Fruit fly (Drosophila melanogaster) whole organism, embryonic: ENCODE results near the gene Gos28.

Experiments used
- ATbp ChIP-seq: fragments of 200-800 bp; sonication (Bioruptor generic); optimal IDR thresholded peaks from 2 replicates; lab custom pipeline; 2017; ENCODE audit warnings: missing biosample characterization, mild to moderate bottlenecking, missing genetic modification characterization, missing genetic modification reagents
- Aef1 ChIP-seq: fragments of 200-800 bp; sonication (Bioruptor generic); IDR thresholded peaks from 3 replicates; pipeline ENCODE4 v1.3.6; 2022; ENCODE audit warnings: missing biosample characterization, missing genetic modification characterization
- Asciz ChIP-seq: fragments of 200-800 bp; sonication (Bioruptor generic); optimal IDR thresholded peaks from 2 replicates; lab custom pipeline; 2017; ENCODE audit warnings: missing biosample characterization, mild to moderate bottlenecking, missing genetic modification characterization, missing genetic modification reagents
- Bdp1 ChIP-seq: fragments of 200-800 bp; sonication (Bioruptor generic); optimal IDR thresholded peaks from 3 replicates; lab custom pipeline; 2016; ENCODE audit warnings: missing biosample characterization, missing genetic modification characterization
- CG10209 ChIP-seq: fragments of 200-800 bp; sonication (Bioruptor generic); optimal IDR thresholded peaks from 3 replicates; lab custom pipeline; 2017; ENCODE audit warnings: missing biosample characterization, mild to moderate bottlenecking, missing genetic modification characterization, missing genetic modification reagents
- CG1024 ChIP-seq: fragments of 200-800 bp; sonication (Bioruptor generic); IDR thresholded peaks from 2 replicates; pipeline ENCODE4 v1.3.6; 2022; ENCODE audit warnings: missing biosample characterization, missing genetic modification characterization
- CG10321 ChIP-seq: fragments of 200-800 bp; sonication (Bioruptor generic); IDR thresholded peaks from 2 replicates; pipeline ENCODE4 v1.3.6; 2022; ENCODE audit warnings: missing biosample characterization, missing genetic modification characterization
- CG11247 ChIP-seq: fragments of 200-800 bp; sonication (Bioruptor generic); IDR thresholded peaks from 2 replicates; pipeline ENCODE4 v1.3.6; 2022; ENCODE audit warnings: missing biosample characterization, missing genetic modification characterization
- CG11723 ChIP-seq: fragments of 200-800 bp; sonication (Bioruptor generic); optimal IDR thresholded peaks from 2 replicates; lab custom pipeline; 2017; ENCODE audit warnings: missing biosample characterization, mild to moderate bottlenecking, missing genetic modification characterization
- CG12942 ChIP-seq: fragments of 200-800 bp; sonication (Bioruptor generic); optimal IDR thresholded peaks from 3 replicates; lab custom pipeline; 2016; ENCODE audit warnings: missing biosample characterization, missing genetic modification characterization
- CG13296 ChIP-seq: fragments of 200-800 bp; sonication (Bioruptor generic); optimal IDR thresholded peaks from 3 replicates; lab custom pipeline; 2018; ENCODE audit warnings: missing biosample characterization, mild to moderate bottlenecking, missing genetic modification characterization
- CG13775 ChIP-seq: fragments of 200-800 bp; sonication (Bioruptor generic); optimal IDR thresholded peaks from 3 replicates; lab custom pipeline; 2017; ENCODE audit warnings: missing biosample characterization, mild to moderate bottlenecking, missing genetic modification characterization
- CG13894 ChIP-seq: fragments of 200-800 bp; sonication (Bioruptor generic); optimal IDR thresholded peaks from 3 replicates; lab custom pipeline; 2018; ENCODE audit warnings: missing biosample characterization, mild to moderate bottlenecking, missing genetic modification characterization, moderate library complexity
- CG14965 ChIP-seq: fragments of 200-800 bp; sonication (Bioruptor generic); optimal IDR thresholded peaks from 2 replicates; lab custom pipeline; 2016; ENCODE audit warnings: missing biosample characterization, missing genetic modification characterization, borderline replicate concordance
- CG18599 ChIP-seq: fragments of 200-800 bp; sonication (Bioruptor generic); optimal IDR thresholded peaks from 3 replicates; lab custom pipeline; 2017; ENCODE audit warnings: missing biosample characterization, missing genetic modification characterization, mild to moderate bottlenecking, moderate library complexity, missing genetic modification reagents
- CG18619 ChIP-seq: fragments of 200-800 bp; sonication (Bioruptor generic); optimal IDR thresholded peaks from 3 replicates; lab custom pipeline; 2017; ENCODE audit warnings: missing biosample characterization, mild to moderate bottlenecking, missing genetic modification characterization
- CG31365 ChIP-seq: fragments of 200-800 bp; sonication (Bioruptor generic); optimal IDR thresholded peaks from 2 replicates; lab custom pipeline; 2018; ENCODE audit warnings: missing biosample characterization, mild to moderate bottlenecking, missing genetic modification characterization
- CG3281 ChIP-seq: fragments of 200-800 bp; sonication (Bioruptor generic); optimal IDR thresholded peaks from 3 replicates; lab custom pipeline; 2017; ENCODE audit warnings: missing biosample characterization, mild to moderate bottlenecking, missing genetic modification characterization
- CG3407 ChIP-seq: fragments of 200-800 bp; sonication (Bioruptor generic); optimal IDR thresholded peaks from 2 replicates; lab custom pipeline; 2018; ENCODE audit warnings: missing biosample characterization, mild to moderate bottlenecking, missing genetic modification characterization
- CG34376 ChIP-seq: fragments of 200-800 bp; sonication (Bioruptor generic); optimal IDR thresholded peaks from 2 replicates; lab custom pipeline; 2018; ENCODE audit warnings: missing biosample characterization, mild to moderate bottlenecking, missing genetic modification characterization
- CG4404 ChIP-seq: fragments of 200-800 bp; sonication (Bioruptor generic); IDR thresholded peaks from 2 replicates; pipeline ENCODE4 v1.3.6; 2022; ENCODE audit warnings: missing biosample characterization, missing genetic modification characterization
- CG4424 ChIP-seq: fragments of 200-800 bp; sonication (Bioruptor generic); optimal IDR thresholded peaks from 3 replicates; lab custom pipeline; 2016; ENCODE audit warnings: missing biosample characterization, missing genetic modification characterization
- CG4617 ChIP-seq: fragments of 200-800 bp; sonication (Bioruptor generic); optimal IDR thresholded peaks from 3 replicates; lab custom pipeline; 2016; ENCODE audit warnings: missing biosample characterization, missing genetic modification characterization, borderline replicate concordance
- CG7556 ChIP-seq: fragments of 200-800 bp; sonication (Bioruptor generic); optimal IDR thresholded peaks from 2 replicates; lab custom pipeline; 2017; ENCODE audit warnings: missing biosample characterization, mild to moderate bottlenecking, missing genetic modification characterization
- CG8765 ChIP-seq: fragments of 200-800 bp; sonication (Bioruptor generic); IDR thresholded peaks from 2 replicates; pipeline ENCODE4 v1.3.6; 2022; ENCODE audit warnings: missing biosample characterization, missing genetic modification characterization
- CG9932 ChIP-seq: fragments of 200-800 bp; sonication (Bioruptor generic); IDR thresholded peaks from 2 replicates; pipeline ENCODE4 v1.3.6; 2022; ENCODE audit warnings: missing biosample characterization, missing genetic modification characterization
- Dp ChIP-seq: fragments of 200-800 bp; sonication (Bioruptor generic); optimal IDR thresholded peaks from 2 replicates; lab custom pipeline; 2018; ENCODE audit warnings: missing biosample characterization, mild to moderate bottlenecking, missing genetic modification characterization, moderate library complexity
- Hsf ChIP-seq: fragments of 200-800 bp; sonication (Bioruptor generic); optimal IDR thresholded peaks from 3 replicates; lab custom pipeline; 2016; ENCODE audit warnings: missing biosample characterization, missing genetic modification characterization
- Sry-β ChIP-seq: fragments of 200-800 bp; sonication (Bioruptor generic); optimal IDR thresholded peaks from 2 replicates; lab custom pipeline; 2018; ENCODE audit warnings: missing biosample characterization, mild to moderate bottlenecking, missing genetic modification characterization, moderate library complexity
- Taf1 ChIP-seq: fragments of 200-800 bp; sonication (Bioruptor generic); IDR thresholded peaks from 2 replicates; pipeline ENCODE4 v1.3.6; 2022; ENCODE audit warnings: missing biosample characterization, missing genetic modification characterization
- Usf ChIP-seq: fragments of 200-800 bp; sonication (Bioruptor generic); optimal IDR thresholded peaks from 2 replicates; lab custom pipeline; 2017; ENCODE audit warnings: missing genotype, missing biosample characterization, missing genetic modification characterization
- ash1 ChIP-seq: fragments of 200-800 bp; sonication (Bioruptor generic); optimal IDR thresholded peaks from 2 replicates; lab custom pipeline; 2018; ENCODE audit warnings: missing biosample characterization, mild to moderate bottlenecking, missing genetic modification characterization
- ato ChIP-seq: fragments of 200-800 bp; sonication (Bioruptor generic); IDR thresholded peaks from 2 replicates; pipeline ENCODE4 v1.3.6; 2022; ENCODE audit warnings: missing biosample characterization, missing genetic modification characterization; ENCODE audit not compliant: partially characterized antibody
- bsh ChIP-seq, 2 experiments: fragments of 200-800 bp; sonication (Bioruptor generic); optimal IDR thresholded peaks; 2 replicates each; lab custom pipeline; 2017 to 2018; ENCODE audit warnings: mild to moderate bottlenecking in 2 of 2, missing biosample characterization in 2 of 2, missing genetic modification characterization in 2 of 2, moderate library complexity in 1 of 2
- croc ChIP-seq: fragments of 200-800 bp; sonication (Bioruptor generic); conservative IDR thresholded peaks from 3 replicates; pipeline ENCODE4 v1.3.6; 2022; ENCODE audit warnings: missing biosample characterization, missing genetic modification characterization
- crp ChIP-seq, 2 experiments: fragments of 200-800 bp; sonication (Bioruptor generic); optimal IDR thresholded peaks; 2 replicates in 1 of 2; 3 replicates in 1 of 2; lab custom pipeline; 2017; ENCODE audit warnings: missing biosample characterization in 2 of 2, missing genetic modification characterization in 2 of 2, mild to moderate bottlenecking in 1 of 2, moderate library complexity in 1 of 2
- cwo ChIP-seq: fragments of 200-800 bp; sonication (Bioruptor generic); optimal IDR thresholded peaks from 3 replicates; lab custom pipeline; 2017; ENCODE audit warnings: missing biosample characterization, missing genetic modification characterization, mild to moderate bottlenecking, moderate library complexity, missing genetic modification reagents
- dimm ChIP-seq: fragments of 200-800 bp; sonication (Bioruptor generic); IDR thresholded peaks from 2 replicates; pipeline ENCODE4 v1.3.6; 2022; ENCODE audit warnings: missing biosample characterization, missing genetic modification characterization
- dm ChIP-seq: fragments of 200-800 bp; sonication (Bioruptor generic); optimal IDR thresholded peaks from 3 replicates; lab custom pipeline; 2016; ENCODE audit warnings: missing biosample characterization, missing genetic modification characterization
- en ChIP-seq: fragments of 200-800 bp; sonication (Bioruptor generic); optimal IDR thresholded peaks from 2 replicates; lab custom pipeline; 2016; ENCODE audit warnings: missing biosample characterization, missing genetic modification characterization
- eve ChIP-seq, 2 experiments: fragments of >200 bp; optimal IDR thresholded peaks; 2 replicates each; lab custom pipeline; 2017; ENCODE audit warnings: missing biosample characterization in 2 of 2, missing genetic modification characterization in 2 of 2
- h ChIP-seq: fragments of >200 bp; optimal IDR thresholded peaks from 2 replicates; lab custom pipeline; 2017
- ham ChIP-seq: fragments of 200-800 bp; sonication (Bioruptor generic); IDR thresholded peaks from 2 replicates; pipeline ENCODE4 v1.3.6; 2022; ENCODE audit warnings: missing biosample characterization, missing genetic modification characterization
- kah ChIP-seq: fragments of 200-800 bp; sonication (Bioruptor generic); optimal IDR thresholded peaks from 2 replicates; lab custom pipeline; 2018; ENCODE audit warnings: missing biosample characterization, mild to moderate bottlenecking, missing genetic modification characterization
- phol ChIP-seq: fragments of 200-800 bp; sonication (Bioruptor generic); optimal IDR thresholded peaks from 3 replicates; lab custom pipeline; 2018; ENCODE audit warnings: missing biosample characterization, mild to moderate bottlenecking, missing genetic modification characterization, moderate library complexity
- prd ChIP-seq, 3 experiments: fragments of >200 bp in 2 of 3; fragments of 200-800 bp in 1 of 3; sonication (Bioruptor generic) in 1 of 3; optimal IDR thresholded peaks in 2 of 3; IDR thresholded peaks in 1 of 3; 2 replicates in 2 of 3; 3 replicates in 1 of 3; pipeline versions ENCODE4 v1.3.6 to Lab custom; 2017 to 2022; ENCODE audit warnings: missing biosample characterization in 1 of 3, missing genetic modification characterization in 1 of 3
- pzg ChIP-seq: fragments of 200-800 bp; sonication (Bioruptor generic); optimal IDR thresholded peaks from 3 replicates; lab custom pipeline; 2018; ENCODE audit warnings: missing biosample characterization, mild to moderate bottlenecking, missing genetic modification characterization, moderate library complexity
- run ChIP-seq: fragments of 200-800 bp; sonication (Bioruptor generic); optimal IDR thresholded peaks from 3 replicates; lab custom pipeline; 2018; ENCODE audit warnings: missing biosample characterization, mild to moderate bottlenecking, missing genetic modification characterization
- salm ChIP-seq: fragments of 200-800 bp; sonication (Bioruptor generic); optimal IDR thresholded peaks from 2 replicates; lab custom pipeline; 2018; ENCODE audit warnings: missing biosample characterization, mild to moderate bottlenecking, missing genetic modification characterization
- sug ChIP-seq: fragments of 200-800 bp; optimal IDR thresholded peaks from 2 replicates; lab custom pipeline; 2019; ENCODE audit warnings: missing biosample characterization, mild to moderate bottlenecking, missing genetic modification characterization, moderate library complexity
- toy ChIP-seq: fragments of 200-800 bp; sonication (Bioruptor generic); IDR thresholded peaks from 2 replicates; pipeline ENCODE4 v1.3.6; 2022; ENCODE audit warnings: missing biosample characterization, missing genetic modification characterization

The Gos28 gene

DNA sequence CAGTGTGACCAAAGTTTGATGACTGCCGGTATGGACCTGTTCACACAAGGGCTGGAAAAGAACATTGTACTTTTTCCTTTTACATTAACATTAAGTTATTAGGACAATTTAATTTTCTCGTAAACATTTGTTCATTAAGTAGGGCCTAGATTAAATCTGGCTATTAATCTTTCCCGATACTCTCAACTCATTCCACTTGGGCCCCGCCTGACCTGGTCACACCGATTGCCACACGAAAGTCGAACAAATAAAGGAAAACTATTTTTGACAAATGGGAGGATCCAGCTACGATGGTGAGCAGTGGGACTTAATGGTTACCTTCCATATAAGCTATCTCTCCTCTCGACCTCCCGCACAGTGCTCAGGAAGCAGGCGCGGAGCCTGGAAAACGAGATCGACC, at the start of gene Gos28, which contains the start of gene Cpsf73 (continued):
- TF ChIP-seq prd (optimal IDR thresholded peaks at IDR 0.05; lab: Kevin White, UChicago) (no peak), prd (GFP tag; IDR thresholded peaks at IDR 0.05; lab: Robert Waterston, UW) (peak; percentile 25; the same call in 1 of the 3 replicates), Dp (GFP tag; lab: Kevin White, UChicago) (peak; percentile 30), toy (GFP tag; lab: Robert Waterston, UW) (no peak), CG4404 (GFP tag; lab: Robert Waterston, UW) (no peak), CG8765 (GFP tag; lab: Robert Waterston, UW) (no peak), Sry-β (GFP tag; lab: Kevin White, UChicago) (no peak), h (no peak), Hsf (GFP tag; lab: Kevin White, UChicago) (peak; percentile 0), CG13894 (tag; lab: Kevin White, UChicago) (no peak), CG11247 (no peak), CG9932 (no peak), salm (tag; lab: Kevin White, UChicago) (no peak), CG10321 (no peak), kah (GFP tag; lab: Kevin White, UChicago) (peak; percentile 21), crp (GFP tag; optimal IDR thresholded peaks at IDR 0.05; lab: Kevin White, UChicago) (peak in 1 of 2 experiments; percentile 54), CG34376 (no peak), ham (GFP tag; lab: Robert Waterston, UW) (no peak), CG7556 (GFP tag; lab: Kevin White, UChicago) (no peak), CG4424 (GFP tag; lab: Kevin White, UChicago) (no peak), bsh (GFP tag; optimal IDR thresholded peaks at IDR 0.05; lab: Kevin White, UChicago) (peak in 1 of 2 experiments; percentile 1), Bdp1 (GFP tag; lab: Kevin White, UChicago) (no peak), croc (no peak), sug (tag; lab: Kevin White, UChicago) (no peak), pzg (GFP tag; lab: Kevin White, UChicago) (peak; percentile 65), Asciz (GFP tag; lab: Kevin White, UChicago) (no peak), CG14965 (GFP tag; lab: Kevin White, UChicago) (no peak), dimm (GFP tag; lab: Robert Waterston, UW) (no peak), Taf1 (GFP tag; lab: Robert Waterston, UW) (no peak), eve (GFP tag; optimal IDR thresholded peaks at IDR 0.05; lab: Kevin White, UChicago) (no peak), dm (peak; percentile 25), phol (tag; lab: Kevin White, UChicago) (peak; percentile 53), CG11723 (GFP tag; lab: Kevin White, UChicago) (no peak), ato (no peak), CG13296 (GFP tag; lab: Kevin White, UChicago) (no peak), CG31365 (tag; lab: Kevin White, UChicago) (no peak), en (GFP tag; lab: Kevin White, UChicago) (no peak), CG18619 (GFP tag; lab: Kevin White, UChicago) (no peak), CG1024 (GFP tag; lab: Robert Waterston, UW) (no peak), cwo (GFP tag; lab: Kevin White, UChicago) (no peak), Aef1 (GFP tag; lab: Robert Waterston, UW) (no peak), ash1 (no peak), run (no peak), CG3281 (GFP tag; lab: Kevin White, UChicago) (no peak), CG12942 (GFP tag; lab: Kevin White, UChicago) (no peak), CG10209 (GFP tag; lab: Kevin White, UChicago) (no peak), CG4617 (GFP tag; lab: Kevin White, UChicago) (peak; percentile 92), CG13775 (GFP tag; lab: Kevin White, UChicago) (peak; percentile 30), CG3407 (GFP tag; lab: Kevin White, UChicago) (no peak), CG18599 (GFP tag; lab: Kevin White, UChicago) (no peak), ATbp (GFP tag; lab: Kevin White, UChicago) (no peak), Usf (GFP tag; lab: Kevin White, UChicago) (no peak)
